Worm (Caenorhabditis elegans): Measurements from ENCODE around the gene H03A11.2.

DNA sequence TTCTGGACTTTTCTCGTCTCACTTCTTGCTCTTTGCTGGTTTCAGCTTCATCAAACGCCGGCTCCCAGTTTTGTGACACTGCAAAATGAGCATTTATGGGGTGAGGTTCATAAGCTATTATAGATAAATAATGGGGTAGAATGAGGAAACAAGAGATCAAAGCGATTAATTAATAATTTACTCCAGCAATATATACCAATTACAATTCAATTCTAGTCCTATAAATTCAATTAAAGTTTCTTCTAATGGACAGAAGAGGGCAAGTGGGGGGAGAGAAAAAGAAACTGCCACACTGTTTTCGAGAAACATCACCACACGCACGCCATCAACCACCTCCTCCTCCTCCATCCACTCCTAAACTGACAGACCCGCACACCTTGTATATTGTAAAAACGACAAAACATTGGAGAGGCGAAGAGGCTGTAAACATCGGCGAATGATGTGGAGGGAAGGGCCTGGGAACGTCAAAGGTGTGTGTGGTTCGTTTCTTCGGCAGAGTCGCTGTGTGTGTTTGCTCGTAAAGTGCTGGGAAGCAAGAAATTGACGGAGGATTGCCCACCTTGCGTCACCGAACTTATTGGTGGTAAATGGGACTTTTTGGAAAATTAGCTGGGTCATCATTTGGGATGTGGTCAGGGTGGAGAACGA, 17.1 kb downstream of the H03A11.2 start, which contains the start of the genes H03A11.13 and famk-1:
- no peak for TF ChIP-seq egl-27 (tag; optimal IDR thresholded peaks at IDR 0.05)
- TF ChIP-seq ces-1 (GFP tag; optimal IDR thresholded peaks at IDR 0.05), result no peak
- TF ChIP-seq alr-1 (tag; optimal IDR thresholded peaks at IDR 0.05; ENCODE audit: borderline replicate concordance), result no peak
- no peak for TF ChIP-seq aly-2 (tag; optimal IDR thresholded peaks at IDR 0.05)
- TF ChIP-seq ama-1 (optimal IDR thresholded peaks at IDR 0.05), result no peak
- TF ChIP-seq snpc-4 (tag; optimal IDR thresholded peaks at IDR 0.05), result no peak

Measured in whole organism, L1 larva.